Worm (Caenorhabditis elegans) whole organism, mixed stage, embryonic: ENCODE data around the gene sru-30.

Source experiments
- bed-3 ChIP-seq: fragments of 200-800 bp; sonication (Bioruptor generic); optimal IDR thresholded peaks from 3 replicates; lab custom pipeline; 2018; ENCODE audit warnings: mild to moderate bottlenecking, missing genetic modification characterization, moderate library complexity, missing compliant biosample characterization
- blmp-1 ChIP-seq: fragments of 150-350 bp; optimal IDR thresholded peaks from 2 replicates; lab custom pipeline; 2014; ENCODE audit warnings: missing biosample characterization, missing genetic modification characterization
- ces-1 ChIP-seq: fragments of 150-350 bp; optimal IDR thresholded peaks from 2 replicates; lab custom pipeline; 2014; ENCODE audit warnings: missing biosample characterization, missing genetic modification reagents, missing genetic modification characterization
- elt-3 ChIP-seq: fragments of 150-350 bp; optimal IDR thresholded peaks from 2 replicates; lab custom pipeline; 2014; ENCODE audit warnings: missing biosample characterization, missing genetic modification characterization
- lin-32 ChIP-seq: fragments of 200-800 bp; sonication (Bioruptor generic); optimal IDR thresholded peaks from 2 replicates; lab custom pipeline; 2018; ENCODE audit warnings: mild to moderate bottlenecking, missing genetic modification characterization, missing compliant biosample characterization
- mep-1 ChIP-seq: fragments of 150-350 bp; optimal IDR thresholded peaks from 2 replicates; lab custom pipeline; 2017; ENCODE audit warnings: missing biosample characterization, missing genetic modification reagents, missing genetic modification characterization, inconsistent platforms
- nhr-12 ChIP-seq: fragments of 150-350 bp; optimal IDR thresholded peaks from 2 replicates; lab custom pipeline; 2014; ENCODE audit warnings: missing biosample characterization, missing genetic modification characterization
- nhr-28 ChIP-seq: fragments of 150-350 bp; optimal IDR thresholded peaks from 2 replicates; lab custom pipeline; 2014; ENCODE audit warnings: missing biosample characterization, missing genetic modification characterization
- pha-4 ChIP-seq: fragments of 150-350 bp; optimal IDR thresholded peaks from 2 replicates; lab custom pipeline; 2018; ENCODE audit warnings: missing biosample characterization, missing genetic modification reagents, missing genetic modification characterization
- snpc-4 ChIP-seq: fragments of 150-350 bp; optimal IDR thresholded peaks from 2 replicates; lab custom pipeline; 2014; ENCODE audit warnings: missing biosample characterization, missing genetic modification characterization
- zip-8 ChIP-seq: fragments of 150-350 bp; optimal IDR thresholded peaks from 2 replicates; lab custom pipeline; 2014; ENCODE audit warnings: missing biosample characterization, missing genetic modification characterization

DNA sequence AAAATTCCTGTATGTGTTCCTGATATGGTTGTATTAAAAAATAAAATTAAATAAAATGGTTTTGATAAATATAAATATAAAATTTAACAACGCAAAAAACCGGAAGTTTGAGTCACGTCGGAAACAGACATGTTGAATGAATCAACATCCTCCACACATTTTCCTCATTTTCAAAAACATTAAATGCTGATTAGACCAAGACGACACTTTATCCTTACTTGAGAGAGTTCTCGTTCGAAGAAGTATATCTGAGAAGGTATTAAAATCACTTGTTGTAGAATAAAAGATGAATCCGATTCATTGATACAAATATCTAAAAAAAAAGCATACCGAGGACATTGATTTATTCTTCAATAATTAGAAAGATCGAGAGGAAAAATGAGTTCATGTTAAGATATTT lies 15.4 kb upstream of the sru-30 start:
- no peak for TF ChIP-seq blmp-1 (tag; lab: Kevin White, UChicago)
- no peak for TF ChIP-seq lin-32 (GFP tag; lab: Kevin White, UChicago)
- TF ChIP-seq zip-8 (tag; lab: Kevin White, UChicago): no peak
- TF ChIP-seq nhr-28 (tag; lab: Kevin White, UChicago): no peak
- no peak for TF ChIP-seq pha-4 (tag; lab: Kevin White, UChicago)
- no peak for TF ChIP-seq bed-3 (GFP tag; lab: Kevin White, UChicago)
- TF ChIP-seq ces-1 (GFP tag; lab: Kevin White, UChicago): no peak
- no peak for TF ChIP-seq mep-1 (tag; lab: Kevin White, UChicago)
- no peak for TF ChIP-seq snpc-4
- no peak for TF ChIP-seq nhr-12 (tag; lab: Kevin White, UChicago)
- TF ChIP-seq elt-3: no peak
